Worm (Caenorhabditis elegans): ENCODE measurements around the gene C31B8.9.

DNA sequence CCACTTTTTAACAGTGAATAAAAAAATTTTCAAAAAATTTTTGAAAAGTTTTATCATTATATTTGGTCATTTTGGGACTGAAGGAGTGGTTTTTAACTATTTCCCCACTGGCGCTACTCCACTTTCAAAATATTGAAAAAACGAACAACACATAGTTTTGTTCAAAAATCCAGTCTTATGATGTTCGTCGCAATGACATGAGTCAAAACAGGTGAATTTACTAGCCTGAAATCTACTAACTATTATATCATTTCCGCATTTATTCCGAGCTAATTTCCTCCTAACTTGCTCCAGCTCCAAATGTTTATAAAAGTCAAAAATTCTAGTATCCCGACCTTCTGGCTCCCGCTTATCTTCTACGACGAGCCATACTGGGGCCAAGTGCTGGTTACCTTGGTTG, 28.4 kb downstream of the C31B8.9 start, which contains the start of gene sre-24:
- TF ChIP-seq F13H6.1 (tag; optimal IDR thresholded peaks at IDR 0.05) (no peak), unc-39 (tag; optimal IDR thresholded peaks at IDR 0.05) (no peak), ama-1 (optimal IDR thresholded peaks at IDR 0.05) (no peak), unc-62 (GFP tag; optimal IDR thresholded peaks at IDR 0.05) (no peak), ceh-82 (tag; optimal IDR thresholded peaks at IDR 0.05) (no peak), nhr-21 (tag; optimal IDR thresholded peaks at IDR 0.05) (no peak), nhr-11 (tag; optimal IDR thresholded peaks at IDR 0.05) (no peak), sma-9 (GFP tag; optimal IDR thresholded peaks at IDR 0.05) (no peak), sma-9 (tag; optimal IDR thresholded peaks at IDR 0.05) (no peak), skn-1 (tag; optimal IDR thresholded peaks at IDR 0.05) (no peak), fos-1 (tag; optimal IDR thresholded peaks at IDR 0.05) (no peak), lin-39 (tag; optimal IDR thresholded peaks at IDR 0.05) (no peak), nhr-237 (tag; optimal IDR thresholded peaks at IDR 0.05) (no peak), lin-13 (GFP tag; optimal IDR thresholded peaks at IDR 0.05) (no peak), nhr-12 (tag; optimal IDR thresholded peaks at IDR 0.05) (no peak)
